Worm (Caenorhabditis elegans): ENCODE measurements around the gene rps-28.
"Not testable (repeated sequence)": the region's sequence is repeated elsewhere in the genome, so short reads cannot be mapped to it uniquely, and the experiment has no call there.

ce11 chrIV:1609973-1610372 is 49.5 kb upstream of the rps-28 start, which contains the start of gene dsl-3:
- not testable (repeated sequence) for TF ChIP-seq him-1, W03F9.2 (tag; optimal IDR thresholded peaks at IDR 0.05)

Data from whole organism, L4/young adult.